Fruit fly (Drosophila melanogaster): Measurements from ENCODE around the gene CG16888.

CG16888 gene

DNA sequence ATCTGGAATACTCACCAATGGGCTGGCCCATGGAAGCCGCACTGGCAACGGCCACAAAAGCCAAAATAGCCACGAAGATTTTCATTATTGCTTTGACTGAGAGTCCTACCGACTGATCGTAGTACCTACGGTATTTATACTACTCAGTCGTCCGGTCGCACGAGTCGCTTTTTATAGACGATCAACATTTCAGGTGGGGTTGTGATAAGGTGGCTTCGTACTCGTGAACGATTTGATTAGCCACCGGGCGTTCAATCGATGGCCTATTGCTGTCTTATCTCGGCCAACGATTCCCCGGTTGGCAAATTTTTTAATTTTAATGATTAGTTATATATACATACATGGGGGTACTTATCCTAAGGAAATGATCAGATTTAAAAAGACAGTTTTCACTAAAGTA lies 32.1 kb upstream of the CG16888 start, which contains the start of gene CG8997 (continued):
- TF ChIP-seq woc (GFP tag; optimal IDR thresholded peaks at IDR 0.05) (no peak), HLH106 (tag; optimal IDR thresholded peaks at IDR 0.05) (no peak), N (GFP tag; optimal IDR thresholded peaks at IDR 0.05) (no peak), dl (GFP tag; optimal IDR thresholded peaks at IDR 0.05; ENCODE audit: insufficient read depth in 1 of 2, partially characterized antibody in 2 of 2) (no peak), jim (GFP tag; optimal IDR thresholded peaks at IDR 0.05) (peak; percentile 36), h (GFP tag; optimal IDR thresholded peaks at IDR 0.05) (peak; percentile 67), pan (optimal IDR thresholded peaks at IDR 0.05) (no peak), Vsx2 (GFP tag; optimal IDR thresholded peaks at IDR 0.05; ENCODE audit: partially characterized antibody) (peak; percentile 42), ey (GFP tag; optimal IDR thresholded peaks at IDR 0.05) (no peak), Hnf4 (GFP tag; optimal IDR thresholded peaks at IDR 0.05) (peak; percentile 58), Dif (GFP tag; optimal IDR thresholded peaks at IDR 0.05; ENCODE audit: partially characterized antibody) (no peak)

DNA sequence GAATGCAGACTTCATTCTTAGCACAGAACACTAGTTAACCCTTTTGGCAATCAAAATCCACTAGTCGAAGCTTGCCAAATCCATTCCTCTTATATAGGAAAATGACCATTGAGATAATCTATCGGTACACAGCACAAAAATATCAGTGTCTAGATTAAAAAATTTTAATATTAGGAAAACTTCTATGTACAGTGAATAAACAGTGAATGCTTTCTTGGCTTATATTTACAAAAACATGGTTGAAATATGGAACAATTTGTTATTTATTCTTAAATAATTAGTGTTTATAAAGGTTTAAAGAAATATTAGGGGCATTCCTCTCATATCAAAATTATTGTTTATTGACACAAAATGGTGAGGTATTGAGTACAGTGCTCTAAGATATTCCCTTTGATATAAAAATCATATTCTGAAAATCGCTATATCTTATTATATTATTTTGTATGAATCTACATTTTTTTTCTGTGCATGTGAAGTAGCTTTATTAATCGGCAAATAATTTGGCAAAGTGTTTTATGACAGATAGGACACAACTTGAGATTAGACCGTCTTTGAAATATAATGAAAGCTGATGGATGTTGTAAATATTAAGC lies 30.7 kb upstream of the CG16888 start, which contains the start of gene CG33306:
Gene CG33306, minus strand, starts transcription at position 51 of the 593 bp plus-strand sequence.
- TF ChIP-seq rgr (GFP tag; optimal IDR thresholded peaks at IDR 0.05): peak; percentile 39
- no peak for TF ChIP-seq CrebA (GFP tag; optimal IDR thresholded peaks at IDR 0.05; ENCODE audit: borderline replicate concordance)
- no peak for TF ChIP-seq tai (GFP tag; optimal IDR thresholded peaks at IDR 0.05)
- no peak for TF ChIP-seq Myc (optimal IDR thresholded peaks at IDR 0.05)
- TF ChIP-seq sage (GFP tag; optimal IDR thresholded peaks at IDR 0.05): no peak
- TF ChIP-seq usp (GFP tag; optimal IDR thresholded peaks at IDR 0.05): no peak
- no peak for TF ChIP-seq N (GFP tag; optimal IDR thresholded peaks at IDR 0.05)
- TF ChIP-seq CG9705 (GFP tag; optimal IDR thresholded peaks at IDR 0.05): no peak
- TF ChIP-seq Hnf4 (GFP tag; optimal IDR thresholded peaks at IDR 0.05): no peak
- no peak for TF ChIP-seq woc (GFP tag; optimal IDR thresholded peaks at IDR 0.05)
- TF ChIP-seq Jra (GFP tag; optimal IDR thresholded peaks at IDR 0.05): no peak
- no peak for TF ChIP-seq sv (GFP tag; optimal IDR thresholded peaks at IDR 0.05)
- peak; percentile 50 for TF ChIP-seq brk (GFP tag; optimal IDR thresholded peaks at IDR 0.05)
- TF ChIP-seq Sp1 (GFP tag; optimal IDR thresholded peaks at IDR 0.05): peak; percentile 62
- TF ChIP-seq Hr78 (GFP tag; optimal IDR thresholded peaks at IDR 0.05): no peak
- peak in 1 of 2 experiments; percentile 61 for TF ChIP-seq foxo (GFP tag; optimal IDR thresholded peaks at IDR 0.05)
- TF ChIP-seq dl (GFP tag; optimal IDR thresholded peaks at IDR 0.05; ENCODE audit: insufficient read depth in 1 of 2, partially characterized antibody in 2 of 2): no peak
- TF ChIP-seq Hr83 (GFP tag; optimal IDR thresholded peaks at IDR 0.05; ENCODE audit: poor library complexity, severe bottlenecking): no peak
- no peak for TF ChIP-seq Rel (GFP tag; optimal IDR thresholded peaks at IDR 0.05)
- TF ChIP-seq Rel (tag; optimal IDR thresholded peaks at IDR 0.05): peak; percentile 20
- TF ChIP-seq pan (optimal IDR thresholded peaks at IDR 0.05): no peak
- no peak for TF ChIP-seq jim (GFP tag; optimal IDR thresholded peaks at IDR 0.05)
- TF ChIP-seq HLH106 (tag; optimal IDR thresholded peaks at IDR 0.05): peak; percentile 57
- TF ChIP-seq br (GFP tag; optimal IDR thresholded peaks at IDR 0.05): no peak
- no peak for TF ChIP-seq lola (GFP tag; optimal IDR thresholded peaks at IDR 0.05)
- TF ChIP-seq GATAd (GFP tag; optimal IDR thresholded peaks at IDR 0.05): no peak
- TF ChIP-seq dsf (GFP tag; optimal IDR thresholded peaks at IDR 0.05; ENCODE audit: borderline replicate concordance): no peak
- TF ChIP-seq psq (GFP tag; optimal IDR thresholded peaks at IDR 0.05): peak; percentile 18
- peak; percentile 53 for TF ChIP-seq h (GFP tag; optimal IDR thresholded peaks at IDR 0.05)
- no peak for TF ChIP-seq Abd-B (GFP tag; optimal IDR thresholded peaks at IDR 0.05)
- TF ChIP-seq Vsx2 (GFP tag; optimal IDR thresholded peaks at IDR 0.05; ENCODE audit: partially characterized antibody): no peak
- no peak for TF ChIP-seq CG32264 (GFP tag; optimal IDR thresholded peaks at IDR 0.05)
- no peak for TF ChIP-seq dmrt93B (GFP tag; optimal IDR thresholded peaks at IDR 0.05)
- TF ChIP-seq OdsH (GFP tag; optimal IDR thresholded peaks at IDR 0.05): peak; percentile 50
- peak; percentile 26 for TF ChIP-seq fru (GFP tag; optimal IDR thresholded peaks at IDR 0.05)
- TF ChIP-seq Mio (GFP tag; optimal IDR thresholded peaks at IDR 0.05): no peak
- no peak for TF ChIP-seq ey (GFP tag; optimal IDR thresholded peaks at IDR 0.05)
- TF ChIP-seq Dif (GFP tag; optimal IDR thresholded peaks at IDR 0.05; ENCODE audit: partially characterized antibody): no peak
- no peak for TF ChIP-seq Dfd (GFP tag; optimal IDR thresholded peaks at IDR 0.05)

Measured in whole organism, wandering third instar larva.